Fruit fly (Drosophila melanogaster): Measurements from ENCODE around the gene yip2.

yip2 gene

DNA sequence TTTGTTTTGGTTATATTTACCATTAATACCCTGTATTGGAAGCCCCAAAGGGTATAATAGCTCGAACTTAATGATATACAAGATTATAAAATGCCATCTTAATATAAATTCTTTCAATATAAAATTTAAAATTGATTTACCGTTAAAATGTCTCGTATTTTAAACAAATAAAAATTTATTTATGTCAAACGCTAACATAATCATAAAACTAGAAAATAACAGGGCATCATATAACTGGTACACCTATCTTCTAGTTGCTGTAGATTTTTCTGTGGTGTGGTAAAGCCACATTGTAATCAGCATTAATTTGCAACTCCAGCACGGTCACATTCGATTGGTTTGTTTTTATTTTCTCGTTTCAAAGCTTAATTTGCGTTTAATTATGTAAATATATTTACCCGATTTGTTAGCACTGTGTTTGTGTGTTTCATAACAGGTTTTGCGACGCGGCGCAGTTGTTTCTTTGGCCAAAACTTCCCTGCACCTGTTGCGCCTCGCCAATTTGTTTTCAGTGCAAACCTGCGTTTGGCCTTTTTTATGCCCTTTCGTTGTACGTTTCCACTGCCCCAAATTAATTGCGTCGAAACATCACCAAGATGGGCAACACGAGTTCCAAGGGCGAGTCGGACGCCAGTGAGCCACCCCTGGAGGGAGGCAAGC lies 42.1 kb downstream of the yip2 start, which contains the start of the genes CG4658 and CG5846 (continued):
- peak; percentile 94 for TF ChIP-seq CG11504 (tag; optimal IDR thresholded peaks at IDR 0.05)
- TF ChIP-seq CG3281 (GFP tag; optimal IDR thresholded peaks at IDR 0.05), result peak; percentile 89
- TF ChIP-seq CG11695 (GFP tag; IDR thresholded peaks at IDR 0.05), result peak; percentile 96
- no peak for TF ChIP-seq CG1832 (GFP tag; optimal IDR thresholded peaks at IDR 0.05)
- peak; percentile 39 for TF ChIP-seq NK7.1 (GFP tag; optimal IDR thresholded peaks at IDR 0.05)
- TF ChIP-seq dmrt99B (tag; optimal IDR thresholded peaks at IDR 0.05), result peak; percentile 94
- TF ChIP-seq nau (GFP tag; optimal IDR thresholded peaks at IDR 0.05), result no peak
- TF ChIP-seq ssp (GFP tag; IDR thresholded peaks at IDR 0.05), result peak; percentile 88
- TF ChIP-seq en (GFP tag; optimal IDR thresholded peaks at IDR 0.05), result peak; percentile 13
- peak; percentile 96 for TF ChIP-seq zen (tag; optimal IDR thresholded peaks at IDR 0.05)
- TF ChIP-seq Hmr (GFP tag; optimal IDR thresholded peaks at IDR 0.05), result peak; percentile 93
- peak; percentile 59 for TF ChIP-seq vfl (GFP tag; optimal IDR thresholded peaks at IDR 0.05)
- peak; percentile 72 for TF ChIP-seq schlank (tag; optimal IDR thresholded peaks at IDR 0.05)
- TF ChIP-seq bcd (GFP tag; optimal IDR thresholded peaks at IDR 0.05), result peak; percentile 93
- TF ChIP-seq crol (GFP tag; IDR thresholded peaks at IDR 0.05), result peak; percentile 39; the same call in 1 of the 2 replicates
- TF ChIP-seq CG34224 (GFP tag; IDR thresholded peaks at IDR 0.05; ENCODE audit: partially characterized antibody), result no peak
- TF ChIP-seq Camta (GFP tag; optimal IDR thresholded peaks at IDR 0.05), result peak; percentile 82
- peak; percentile 49 for TF ChIP-seq CG7928 (GFP tag; optimal IDR thresholded peaks at IDR 0.05)
- TF ChIP-seq eve (GFP tag; optimal IDR thresholded peaks at IDR 0.05), result no peak
- peak; percentile 76 for TF ChIP-seq toy (GFP tag; IDR thresholded peaks at IDR 0.05)
- TF ChIP-seq HLHmδ (GFP tag; optimal IDR thresholded peaks at IDR 0.05), result no peak
- peak; percentile 73 for TF ChIP-seq slp2 (GFP tag; optimal IDR thresholded peaks at IDR 0.05)
- peak; percentile 83 for TF ChIP-seq NC2α (GFP tag; optimal IDR thresholded peaks at IDR 0.05)
- peak; percentile 85 for TF ChIP-seq org-1 (GFP tag; optimal IDR thresholded peaks at IDR 0.05)
- TF ChIP-seq bowl (GFP tag; IDR thresholded peaks at IDR 0.05), result peak; percentile 81
- peak; percentile 94 for TF ChIP-seq Spps (tag; optimal IDR thresholded peaks at IDR 0.05)
- TF ChIP-seq CG11696 (GFP tag; IDR thresholded peaks at IDR 0.05), result peak; percentile 86
- peak; percentile 98 for TF ChIP-seq Sox102F (GFP tag; optimal IDR thresholded peaks at IDR 0.05)
- peak; percentile 62 for TF ChIP-seq maf-S (GFP tag; optimal IDR thresholded peaks at IDR 0.05)
- TF ChIP-seq tap (tag; optimal IDR thresholded peaks at IDR 0.05), result peak; percentile 92
- TF ChIP-seq lov (optimal IDR thresholded peaks at IDR 0.05), result no peak
- peak; percentile 86 for TF ChIP-seq lov (GFP tag; IDR thresholded peaks at IDR 0.05)
- TF ChIP-seq dm (GFP tag; optimal IDR thresholded peaks at IDR 0.05), result peak; percentile 48
- peak; percentile 97 for TF ChIP-seq sens (GFP tag)
- peak; percentile 88 for TF ChIP-seq Med (GFP tag)
- 0 out of 4 replicates have a peak, but pooled peaks have one; percentile 46 for TF ChIP-seq chinmo (GFP tag; IDR thresholded peaks at IDR 0.05; ENCODE audit: partially characterized antibody)
- TF ChIP-seq CG30431 (GFP tag; optimal IDR thresholded peaks at IDR 0.05), result peak; percentile 73
- TF ChIP-seq sna (GFP tag; IDR thresholded peaks at IDR 0.05; ENCODE audit: partially characterized antibody), result no peak
- TF ChIP-seq ewg (GFP tag; optimal IDR thresholded peaks at IDR 0.05), result peak; percentile 76
- TF ChIP-seq C15 (GFP tag; IDR thresholded peaks at IDR 0.05), result peak; percentile 78; the same call in 2 of the 3 replicates
- peak; percentile 66 for TF ChIP-seq onecut (GFP tag; IDR thresholded peaks at IDR 0.05)
- peak; percentile 95 for TF ChIP-seq Blimp-1 (GFP tag; optimal IDR thresholded peaks at IDR 0.05)
- TF ChIP-seq CG1024 (GFP tag; IDR thresholded peaks at IDR 0.05), result peak; percentile 88
- TF ChIP-seq CG4707 (GFP tag; optimal IDR thresholded peaks at IDR 0.05), result peak; percentile 64
- peak; percentile 91 for TF ChIP-seq salm (tag; optimal IDR thresholded peaks at IDR 0.05)
- TF ChIP-seq CG3407 (GFP tag; optimal IDR thresholded peaks at IDR 0.05), result peak; percentile 86
- TF ChIP-seq Stat92E (GFP tag; optimal IDR thresholded peaks at IDR 0.05), result peak in 1 of 3 experiments; percentile 88
- TF ChIP-seq CG10979 (tag; optimal IDR thresholded peaks at IDR 0.05), result peak; percentile 96
- TF ChIP-seq Dp (GFP tag; optimal IDR thresholded peaks at IDR 0.05), result peak; percentile 14

All from whole organism, embryonic.